Worm (Caenorhabditis elegans): ENCODE measurements around the gene F15E6.3.

Gene F15E6.3

ce11 chrIV:4294552-4294951 lies at the start of gene F15E6.3:
Gene F15E6.3, plus strand, starts transcription at chrIV:4294895.
- TF ChIP-seq klf-2 (GFP tag; conservative IDR thresholded peaks at IDR 0.05) = no peak
- TF ChIP-seq flt-1 (GFP tag; IDR thresholded peaks at IDR 0.05) = no peak
- no peak for TF ChIP-seq ztf-29 (GFP tag; IDR thresholded peaks at IDR 0.05)
- TF ChIP-seq T22C8.4 (GFP tag; IDR thresholded peaks at IDR 0.05) = no peak
- no peak for TF ChIP-seq tab-1 (GFP tag; IDR thresholded peaks at IDR 0.05)
- no peak for TF ChIP-seq med-1 (GFP tag; optimal IDR thresholded peaks at IDR 0.05; ENCODE audit: insufficient read depth)
- TF ChIP-seq ztf-23 (GFP tag; IDR thresholded peaks at IDR 0.05) = no peak
- TF ChIP-seq ref-1 (GFP tag; conservative IDR thresholded peaks at IDR 0.05) = no peak
- no peak for TF ChIP-seq cog-1 (tag; optimal IDR thresholded peaks at IDR 0.05)

ce11 chrIV:4246493-4246892 lies 48.2 kb upstream of the F15E6.3 start, which contains the start of gene ttr-20:
Gene ttr-20, plus strand, starts transcription at chrIV:4246793.
- TF ChIP-seq ref-1 (GFP tag; conservative IDR thresholded peaks at IDR 0.05) (no peak), T22C8.4 (GFP tag; IDR thresholded peaks at IDR 0.05) (no peak), tab-1 (GFP tag; IDR thresholded peaks at IDR 0.05) (no peak), ztf-23 (GFP tag; IDR thresholded peaks at IDR 0.05) (no peak), flt-1 (GFP tag; IDR thresholded peaks at IDR 0.05) (no peak), cog-1 (tag; optimal IDR thresholded peaks at IDR 0.05) (no peak), med-1 (GFP tag; optimal IDR thresholded peaks at IDR 0.05; ENCODE audit: insufficient read depth) (no peak), ztf-29 (GFP tag; IDR thresholded peaks at IDR 0.05) (no peak)

- TF ChIP-seq med-1 (GFP tag; optimal IDR thresholded peaks at IDR 0.05; ENCODE audit: insufficient read depth) (no peak), klf-2 (GFP tag; conservative IDR thresholded peaks at IDR 0.05) (no peak), cog-1 (tag; optimal IDR thresholded peaks at IDR 0.05) (no peak), flt-1 (GFP tag; IDR thresholded peaks at IDR 0.05) (no peak), T22C8.4 (GFP tag; IDR thresholded peaks at IDR 0.05) (no peak), ztf-29 (GFP tag; IDR thresholded peaks at IDR 0.05) (no peak), ztf-23 (GFP tag; IDR thresholded peaks at IDR 0.05) (no peak), ref-1 (GFP tag; conservative IDR thresholded peaks at IDR 0.05) (no peak), tab-1 (GFP tag; IDR thresholded peaks at IDR 0.05) (no peak)
Observed at ce11 chrIV:4247334-4247733, 47.4 kb upstream of the F15E6.3 start.

ce11 chrIV:4247770-4248169 lies 46.9 kb upstream of the F15E6.3 start, which contains the start of gene ama-1:
Gene ama-1, plus strand, starts transcription at chrIV:4248070.
- no peak for TF ChIP-seq flt-1 (GFP tag; IDR thresholded peaks at IDR 0.05)
- no peak for TF ChIP-seq ref-1 (GFP tag; conservative IDR thresholded peaks at IDR 0.05)
- no peak for TF ChIP-seq klf-2 (GFP tag; conservative IDR thresholded peaks at IDR 0.05)
- no peak for TF ChIP-seq cog-1 (tag; optimal IDR thresholded peaks at IDR 0.05)

- TF ChIP-seq klf-2 (GFP tag; conservative IDR thresholded peaks at IDR 0.05) (0 out of 2 replicates have a peak, but pooled peaks have one; percentile 37), T22C8.4 (GFP tag; IDR thresholded peaks at IDR 0.05) (no peak)
Observed at ce11 chrIV:4254989-4255582, 39.6 kb upstream of the F15E6.3 start.

- no peak for TF ChIP-seq ztf-29 (GFP tag; IDR thresholded peaks at IDR 0.05)
- no peak for TF ChIP-seq T22C8.4 (GFP tag; IDR thresholded peaks at IDR 0.05)
- TF ChIP-seq tab-1 (GFP tag; IDR thresholded peaks at IDR 0.05) = no peak
- TF ChIP-seq flt-1 (GFP tag; IDR thresholded peaks at IDR 0.05) = no peak
- TF ChIP-seq cog-1 (tag; optimal IDR thresholded peaks at IDR 0.05) = no peak
- no peak for TF ChIP-seq med-1 (GFP tag; optimal IDR thresholded peaks at IDR 0.05; ENCODE audit: insufficient read depth)
- no peak for TF ChIP-seq klf-2 (GFP tag; conservative IDR thresholded peaks at IDR 0.05)
- no peak for TF ChIP-seq ref-1 (GFP tag; conservative IDR thresholded peaks at IDR 0.05)
- no peak for TF ChIP-seq ztf-23 (GFP tag; IDR thresholded peaks at IDR 0.05)
Observed at ce11 chrIV:4259433-4259832, 35.3 kb upstream of the F15E6.3 start.

- TF ChIP-seq ztf-29 (GFP tag; IDR thresholded peaks at IDR 0.05) (no peak), med-1 (GFP tag; optimal IDR thresholded peaks at IDR 0.05; ENCODE audit: insufficient read depth) (no peak)
Observed at ce11 chrIV:4262993-4263392, 31.7 kb upstream of the F15E6.3 start, which contains the start of gene col-33. Gene col-33, plus strand, starts transcription at chrIV:4263293.

- TF ChIP-seq tab-1 (GFP tag; IDR thresholded peaks at IDR 0.05) = no peak
- no peak for TF ChIP-seq cog-1 (tag; optimal IDR thresholded peaks at IDR 0.05)
- no peak for TF ChIP-seq med-1 (GFP tag; optimal IDR thresholded peaks at IDR 0.05; ENCODE audit: insufficient read depth)
- no peak for TF ChIP-seq ztf-23 (GFP tag; IDR thresholded peaks at IDR 0.05)
- TF ChIP-seq ztf-29 (GFP tag; IDR thresholded peaks at IDR 0.05) = no peak
- TF ChIP-seq T22C8.4 (GFP tag; IDR thresholded peaks at IDR 0.05) = no peak
- TF ChIP-seq klf-2 (GFP tag; conservative IDR thresholded peaks at IDR 0.05) = no peak
- TF ChIP-seq ref-1 (GFP tag; conservative IDR thresholded peaks at IDR 0.05) = no peak
- no peak for TF ChIP-seq flt-1 (GFP tag; IDR thresholded peaks at IDR 0.05)
Observed at ce11 chrIV:4264649-4265048, 30.0 kb upstream of the F15E6.3 start.

ce11 chrIV:4265224-4265623 lies 29.5 kb upstream of the F15E6.3 start, which contains the start of gene F36A4.5:
Gene F36A4.5, plus strand, starts transcription at chrIV:4265524.
- TF ChIP-seq ztf-29 (GFP tag; IDR thresholded peaks at IDR 0.05) (no peak), T22C8.4 (GFP tag; IDR thresholded peaks at IDR 0.05) (no peak), klf-2 (GFP tag; conservative IDR thresholded peaks at IDR 0.05) (no peak), med-1 (GFP tag; optimal IDR thresholded peaks at IDR 0.05; ENCODE audit: insufficient read depth) (no peak), ref-1 (GFP tag; conservative IDR thresholded peaks at IDR 0.05) (no peak), tab-1 (GFP tag; IDR thresholded peaks at IDR 0.05) (no peak)

ce11 chrIV:4265951-4266350 lies 28.7 kb upstream of the F15E6.3 start:
- no peak for TF ChIP-seq med-1 (GFP tag; optimal IDR thresholded peaks at IDR 0.05; ENCODE audit: insufficient read depth)
- no peak for TF ChIP-seq flt-1 (GFP tag; IDR thresholded peaks at IDR 0.05)
- no peak for TF ChIP-seq ztf-23 (GFP tag; IDR thresholded peaks at IDR 0.05)
- TF ChIP-seq T22C8.4 (GFP tag; IDR thresholded peaks at IDR 0.05) = no peak
- TF ChIP-seq ztf-29 (GFP tag; IDR thresholded peaks at IDR 0.05) = no peak
- TF ChIP-seq klf-2 (GFP tag; conservative IDR thresholded peaks at IDR 0.05) = no peak
